Fruit fly (Drosophila melanogaster): ENCODE data around the gene Nhe2.

The Nhe2 gene

DNA sequence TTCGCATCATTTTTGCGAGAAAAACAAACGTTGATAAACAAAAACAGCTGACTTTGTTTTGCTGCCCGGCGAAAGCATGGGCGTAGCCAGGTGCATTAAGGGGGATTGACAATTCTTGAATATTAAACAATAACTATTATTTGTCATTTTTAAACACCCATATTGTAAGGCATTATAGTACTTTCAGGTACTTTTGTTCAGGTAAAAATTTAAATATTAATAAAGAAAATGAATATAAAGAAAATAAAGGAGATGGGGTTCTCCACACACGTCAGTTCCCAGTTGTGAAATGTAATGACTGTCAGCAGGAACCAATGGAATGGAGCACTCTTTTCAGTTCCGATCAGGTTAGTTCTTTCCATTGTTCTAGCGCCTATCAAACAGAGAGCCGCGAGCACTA lies 54.2 kb downstream of the Nhe2 start, which contains the start of the genes Coq3 and Pld3 (continued):
- TF ChIP-seq Hr51 (GFP tag; optimal IDR thresholded peaks at IDR 0.05) = peak; percentile 69 to 82
- TF ChIP-seq zen (tag; optimal IDR thresholded peaks at IDR 0.05) = peak; percentile 72
- peak; percentile 71 for TF ChIP-seq Fer2 (tag; optimal IDR thresholded peaks at IDR 0.05)
- TF ChIP-seq Awh (GFP tag; IDR thresholded peaks at IDR 0.05) = peak; percentile 69
- peak; percentile 49 to 60 for TF ChIP-seq chif (GFP tag; optimal IDR thresholded peaks at IDR 0.05)
- peak; percentile 87 for TF ChIP-seq ci (GFP tag; IDR thresholded peaks at IDR 0.05)
- TF ChIP-seq CG18764 (GFP tag; optimal IDR thresholded peaks at IDR 0.05) = peak; percentile 65
- TF ChIP-seq CG17612 (GFP tag; IDR thresholded peaks at IDR 0.05) = no peak
- TF ChIP-seq org-1 (GFP tag; optimal IDR thresholded peaks at IDR 0.05) = peak; percentile 57
- TF ChIP-seq knrl (GFP tag; IDR thresholded peaks at IDR 0.05; ENCODE audit: partially characterized antibody) = no peak
- TF ChIP-seq Gsc (GFP tag; IDR thresholded peaks at IDR 0.05) = no peak
- peak; percentile 55 to 66 for TF ChIP-seq Pdp1 (GFP tag; optimal IDR thresholded peaks at IDR 0.05)
- peak; percentile 50 for TF ChIP-seq wdn (GFP tag; IDR thresholded peaks at IDR 0.05)
- TF ChIP-seq kay (GFP tag; optimal IDR thresholded peaks at IDR 0.05) = peak; percentile 66
- peak; percentile 58 for TF ChIP-seq exex (tag; optimal IDR thresholded peaks at IDR 0.05)
- TF ChIP-seq Bgb (GFP tag; IDR thresholded peaks at IDR 0.05; ENCODE audit: partially characterized antibody) = no peak
- TF ChIP-seq Poxn (GFP tag; IDR thresholded peaks at IDR 0.05) = no peak
- TF ChIP-seq Sox102F (GFP tag; optimal IDR thresholded peaks at IDR 0.05) = peak; percentile 87
- TF ChIP-seq pros (GFP tag; optimal IDR thresholded peaks at IDR 0.05) = no peak
- peak; percentile 63 for TF ChIP-seq CG2202 (tag; optimal IDR thresholded peaks at IDR 0.05)
- peak; percentile 75 for TF ChIP-seq Usf (GFP tag; optimal IDR thresholded peaks at IDR 0.05)
- peak; percentile 64 for TF ChIP-seq CG12071 (GFP tag; optimal IDR thresholded peaks at IDR 0.05)
- TF ChIP-seq ara (GFP tag; IDR thresholded peaks at IDR 0.05) = peak; percentile 79
- no peak for TF ChIP-seq usp (GFP tag; optimal IDR thresholded peaks at IDR 0.05)
- TF ChIP-seq fru (optimal IDR thresholded peaks at IDR 0.05) = no peak
- no peak; the same call in none of the 2 replicates for TF ChIP-seq Rx (GFP tag; IDR thresholded peaks at IDR 0.05)
- TF ChIP-seq dmrt99B (tag; optimal IDR thresholded peaks at IDR 0.05) = peak; percentile 86
- no peak for TF ChIP-seq D (optimal IDR thresholded peaks at IDR 0.05)
- TF ChIP-seq D (GFP tag; optimal IDR thresholded peaks at IDR 0.05) = peak; percentile 69
- TF ChIP-seq wor (GFP tag; IDR thresholded peaks at IDR 0.05) = no peak
- no peak for TF ChIP-seq Vsx1 (GFP tag; optimal IDR thresholded peaks at IDR 0.05)
- TF ChIP-seq HmgD (GFP tag; optimal IDR thresholded peaks at IDR 0.05) = no peak
- TF ChIP-seq lilli (GFP tag; optimal IDR thresholded peaks at IDR 0.05) = peak; percentile 92
- no peak for TF ChIP-seq Hey (tag; optimal IDR thresholded peaks at IDR 0.05)
- peak; percentile 35 for TF ChIP-seq Atf-2 (GFP tag; optimal IDR thresholded peaks at IDR 0.05)
- TF ChIP-seq sima (GFP tag; optimal IDR thresholded peaks at IDR 0.05) = no peak
- no peak for TF ChIP-seq Jarid2 (GFP tag; optimal IDR thresholded peaks at IDR 0.05)
- peak; percentile 69; the same call in 1 of the 3 replicates for TF ChIP-seq Mrtf (GFP tag; IDR thresholded peaks at IDR 0.05)
- 0 out of 3 replicates have a peak, but pooled peaks have one; percentile 36 for TF ChIP-seq sr (GFP tag; IDR thresholded peaks at IDR 0.05)
- TF ChIP-seq Ets65A (GFP tag) = peak; percentile 95
- TF ChIP-seq CG10209 (GFP tag; optimal IDR thresholded peaks at IDR 0.05) = peak; percentile 81
- 0 out of 2 replicates have a peak, but pooled peaks have one; percentile 20 for TF ChIP-seq Oaz (GFP tag; IDR thresholded peaks at IDR 0.05)
- TF ChIP-seq CG9817 (tag; optimal IDR thresholded peaks at IDR 0.05) = peak; percentile 77
- peak; percentile 46 for TF ChIP-seq CG10959 (GFP tag; IDR thresholded peaks at IDR 0.05)
- peak; percentile 62 for TF ChIP-seq bab2 (GFP tag; optimal IDR thresholded peaks at IDR 0.05)
- peak; percentile 31 for TF ChIP-seq CG17802 (tag; optimal IDR thresholded peaks at IDR 0.05)
- TF ChIP-seq Doc3 (GFP tag; IDR thresholded peaks at IDR 0.05; ENCODE audit: partially characterized antibody) = no peak
- TF ChIP-seq Chrac-16 (GFP tag; optimal IDR thresholded peaks at IDR 0.05) = peak; percentile 76
- peak; percentile 48 for TF ChIP-seq Hand (GFP tag; optimal IDR thresholded peaks at IDR 0.05)
- TF ChIP-seq CG11695 (GFP tag; IDR thresholded peaks at IDR 0.05) = peak; percentile 85
- TF ChIP-seq CG6854 (GFP tag; optimal IDR thresholded peaks at IDR 0.05) = peak; percentile 55
- peak; percentile 85 for TF ChIP-seq row (GFP tag; IDR thresholded peaks at IDR 0.05)

Measured in whole organism, embryonic.